Worm (Caenorhabditis elegans) whole organism, L2 larva: ENCODE data around the gene his-73.

ENCODE experiments used
- elt-3 ChIP-seq: sonication (generic microtip); optimal IDR thresholded peaks from 2 replicates; lab custom pipeline; 2017; ENCODE audit warnings: missing biosample characterization, missing genetic modification characterization
- nhr-6 ChIP-seq: fragments of 150-350 bp; optimal IDR thresholded peaks from 2 replicates; lab custom pipeline; 2014; ENCODE audit warnings: missing biosample characterization, missing genetic modification characterization

DNA sequence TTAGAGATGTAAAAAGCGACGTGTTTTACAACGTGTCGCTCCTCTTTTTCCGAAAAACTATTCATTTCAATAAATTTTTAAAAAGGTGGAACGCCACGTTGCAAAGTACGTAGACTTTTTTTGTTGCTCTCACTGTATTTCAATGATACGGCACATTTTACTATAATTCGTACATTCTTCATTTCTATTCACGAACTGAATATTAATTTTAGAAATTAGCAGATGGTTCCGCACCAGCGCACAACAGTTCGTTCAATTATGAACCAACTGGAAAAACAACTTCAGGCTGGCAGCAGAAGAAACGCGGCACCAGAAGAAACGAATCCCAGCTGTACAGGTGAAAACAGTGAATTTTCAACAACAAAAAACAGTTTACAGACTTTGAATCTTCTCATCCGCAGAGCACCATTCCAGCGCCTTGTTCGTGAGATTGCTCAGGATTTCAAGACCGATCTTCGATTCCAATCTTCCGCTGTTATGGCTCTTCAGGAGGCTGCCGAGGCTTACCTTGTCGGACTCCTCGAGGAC lies at the start of gene his-73, which contains the start of gene W09H1.4:
- TF ChIP-seq elt-3 (no peak), nhr-6 (tag; lab: Kevin White, UChicago) (no peak)
